Worm (Caenorhabditis elegans) whole organism, midembryonic: Measurements from ENCODE around the gene nas-1.

ENCODE experiments used
- T22C8.4 ChIP-seq: fragments of 200-800 bp; sonication (Bioruptor generic); IDR thresholded peaks from 2 replicates; pipeline ENCODE4 v1.3.6; 2022; ENCODE audit warnings: missing genetic modification characterization, missing compliant biosample characterization
- flt-1 ChIP-seq: fragments of 200-800 bp; sonication (Bioruptor generic); IDR thresholded peaks from 2 replicates; pipeline ENCODE4 v1.3.6; 2022; ENCODE audit warnings: missing genetic modification characterization, missing compliant biosample characterization
- ztf-29 ChIP-seq: fragments of 200-800 bp; sonication (Bioruptor generic); IDR thresholded peaks from 2 replicates; pipeline ENCODE4 v1.3.6; 2022; ENCODE audit warnings: missing genetic modification reagents, missing genetic modification characterization, missing compliant biosample characterization

ce11 chrIII:13423414-13423813, 17.8 kb downstream of the nas-1 start, which contains the start of gene exo-1:
- TF ChIP-seq ztf-29 (GFP tag; lab: Robert Waterston, UW) (no peak), T22C8.4 (GFP tag; lab: Robert Waterston, UW) (no peak), flt-1 (GFP tag; lab: Robert Waterston, UW) (no peak)
